Worm (Caenorhabditis elegans): Measurements from ENCODE around the gene del-2.

ce11 chrIV:9651234-9651633 is 9.4 kb upstream of the del-2 start, which contains the start of gene chca-1:
- TF ChIP-seq ham-2 (GFP tag; optimal IDR thresholded peaks at IDR 0.05) (no peak), elt-3 (tag; optimal IDR thresholded peaks at IDR 0.05) (no peak), bed-3 (GFP tag; optimal IDR thresholded peaks at IDR 0.05) (no peak), unc-62 (GFP tag; optimal IDR thresholded peaks at IDR 0.05) (no peak), elt-1 (tag; optimal IDR thresholded peaks at IDR 0.05; ENCODE audit: borderline replicate concordance, insufficient read depth) (no peak), snpc-4 (tag; optimal IDR thresholded peaks at IDR 0.05) (no peak), nhr-237 (tag; optimal IDR thresholded peaks at IDR 0.05) (no peak), nhr-76 (tag; optimal IDR thresholded peaks at IDR 0.05) (no peak), lin-32 (GFP tag; optimal IDR thresholded peaks at IDR 0.05) (no peak)
